Worm (Caenorhabditis elegans) whole organism, L2 larva: ENCODE data around the gene srsx-31.

Source experiments
- F13H6.1 ChIP-seq: sonication (generic microtip); optimal IDR thresholded peaks from 2 replicates; lab custom pipeline; 2016; ENCODE audit warnings: missing genetic modification characterization, missing compliant biosample characterization
- R02D3.7 ChIP-seq: fragments of 150-350 bp; optimal IDR thresholded peaks from 2 replicates; lab custom pipeline; 2014; ENCODE audit warnings: missing biosample characterization, missing genetic modification characterization
- Y55F3AM.14 ChIP-seq: fragments of 200-800 bp; sonication (Bioruptor generic); optimal IDR thresholded peaks from 2 replicates; lab custom pipeline; 2018; ENCODE audit warnings: mild to moderate bottlenecking, missing genetic modification characterization, missing compliant biosample characterization
- ZK546.5 ChIP-seq: sonication (generic microtip); optimal IDR thresholded peaks from 2 replicates; lab custom pipeline; 2017; ENCODE audit warnings: missing biosample characterization, missing genetic modification characterization
- ama-1 ChIP-seq: fragments of 150-350 bp; optimal IDR thresholded peaks from 2 replicates; lab custom pipeline; 2018; ENCODE audit warnings: inconsistent platforms
- ceh-82 ChIP-seq: fragments of 150-350 bp; optimal IDR thresholded peaks from 2 replicates; lab custom pipeline; 2014; ENCODE audit warnings: missing biosample characterization, missing genetic modification characterization
- crh-2 ChIP-seq: sonication (generic microtip); optimal IDR thresholded peaks from 2 replicates; lab custom pipeline; 2017; ENCODE audit warnings: missing biosample characterization, missing genetic modification characterization
- dmd-4 ChIP-seq: sonication (generic microtip); optimal IDR thresholded peaks from 2 replicates; lab custom pipeline; 2017; ENCODE audit warnings: missing biosample characterization, missing genetic modification characterization
- elt-1 ChIP-seq: fragments of 150-350 bp; optimal IDR thresholded peaks from 2 replicates; lab custom pipeline; 2014; ENCODE audit warnings: missing biosample characterization, missing genetic modification characterization
- elt-3 ChIP-seq: sonication (generic microtip); optimal IDR thresholded peaks from 2 replicates; lab custom pipeline; 2017; ENCODE audit warnings: missing biosample characterization, missing genetic modification characterization
- fos-1 ChIP-seq: fragments of 150-350 bp; optimal IDR thresholded peaks from 2 replicates; lab custom pipeline; 2014; ENCODE audit warnings: missing biosample characterization, missing genetic modification characterization
- gmeb-1 ChIP-seq: fragments of 150-350 bp; optimal IDR thresholded peaks from 2 replicates; lab custom pipeline; 2014; ENCODE audit warnings: missing biosample characterization, missing genetic modification characterization
- lin-39 ChIP-seq: fragments of 150-350 bp; optimal IDR thresholded peaks from 2 replicates; lab custom pipeline; 2014; ENCODE audit warnings: missing biosample characterization, missing genetic modification reagents, missing genetic modification characterization
- lsy-2 ChIP-seq, 2 experiments: fragments of 150-350 bp in 1 of 2; sonication (generic microtip) in 1 of 2; optimal IDR thresholded peaks; 2 replicates each; lab custom pipeline; 2014 to 2017; ENCODE audit warnings: missing biosample characterization in 2 of 2, missing genetic modification characterization in 2 of 2
- mab-5 ChIP-seq: fragments of 150-350 bp; optimal IDR thresholded peaks from 2 replicates; lab custom pipeline; 2014; ENCODE audit warnings: missing biosample characterization, missing genetic modification characterization
- mdl-1 ChIP-seq, 2 experiments: fragments of 150-350 bp in 1 of 2; sonication (generic microtip) in 1 of 2; optimal IDR thresholded peaks; 2 replicates each; lab custom pipeline; 2017; ENCODE audit warnings: missing biosample characterization in 2 of 2, missing genetic modification characterization in 2 of 2
- nhr-10 ChIP-seq: sonication (generic microtip); optimal IDR thresholded peaks from 2 replicates; lab custom pipeline; 2017; ENCODE audit warnings: missing biosample characterization, missing genetic modification characterization
- nhr-11 ChIP-seq: fragments of 150-350 bp; optimal IDR thresholded peaks from 2 replicates; lab custom pipeline; 2014; ENCODE audit warnings: missing biosample characterization, missing genetic modification characterization
- nhr-12 ChIP-seq: fragments of 150-350 bp; optimal IDR thresholded peaks from 2 replicates; lab custom pipeline; 2014; ENCODE audit warnings: missing biosample characterization, missing genetic modification characterization
- nhr-129 ChIP-seq: fragments of 150-350 bp; optimal IDR thresholded peaks from 2 replicates; lab custom pipeline; 2014; ENCODE audit warnings: missing biosample characterization, missing genetic modification characterization
- nhr-21 ChIP-seq: fragments of 150-350 bp; optimal IDR thresholded peaks from 2 replicates; lab custom pipeline; 2014; ENCODE audit warnings: missing biosample characterization, missing genetic modification characterization
- nhr-23 ChIP-seq: fragments of 150-350 bp; optimal IDR thresholded peaks from 2 replicates; lab custom pipeline; 2014; ENCODE audit warnings: missing biosample characterization, missing genetic modification reagents, missing genetic modification characterization
- nhr-25 ChIP-seq: fragments of 150-350 bp; sonication (generic microtip); optimal IDR thresholded peaks from 3 replicates; lab custom pipeline; 2014; ENCODE audit warnings: missing biosample characterization, missing genetic modification characterization
- nhr-77 ChIP-seq: fragments of 150-350 bp; optimal IDR thresholded peaks from 2 replicates; lab custom pipeline; 2014; ENCODE audit warnings: missing biosample characterization, missing genetic modification characterization
- skn-1 ChIP-seq: sonication (generic microtip); optimal IDR thresholded peaks from 2 replicates; lab custom pipeline; 2017; ENCODE audit warnings: missing biosample characterization, missing genetic modification characterization
- sma-9 ChIP-seq, 2 experiments: fragments of 150-350 bp in 1 of 2; sonication (generic microtip) in 1 of 2; optimal IDR thresholded peaks; 2 replicates each; lab custom pipeline; 2014 to 2016; ENCODE audit warnings: missing genetic modification characterization in 2 of 2, mild to moderate bottlenecking in 1 of 2, missing biosample characterization in 1 of 2, missing compliant biosample characterization in 1 of 2, missing genetic modification reagents in 1 of 2, moderate library complexity in 1 of 2
- snpc-4 ChIP-seq: fragments of 150-350 bp; optimal IDR thresholded peaks from 2 replicates; lab custom pipeline; 2014; ENCODE audit warnings: missing biosample characterization, missing genetic modification characterization
- unc-55 ChIP-seq: fragments of 150-350 bp; sonication (generic microtip); optimal IDR thresholded peaks from 3 replicates; lab custom pipeline; 2014; ENCODE audit warnings: missing biosample characterization, missing genetic modification reagents, missing genetic modification characterization
- unc-62 ChIP-seq: fragments of 150-350 bp; optimal IDR thresholded peaks from 2 replicates; lab custom pipeline; 2014; ENCODE audit warnings: missing biosample characterization, missing genetic modification reagents, missing genetic modification characterization
- ztf-1 ChIP-seq: fragments of 200-800 bp; sonication (Bioruptor generic); conservative IDR thresholded peaks from 2 replicates; pipeline ENCODE4 v1.3.6; 2022; ENCODE audit warnings: missing genetic modification characterization, missing compliant biosample characterization

srsx-31 gene

ce11 chrV:11223698-11224097, 31.2 kb downstream of the srsx-31 start:
- TF ChIP-seq ZK546.5 (tag; lab: Kevin White, UChicago): no peak
- no peak for TF ChIP-seq nhr-129 (tag; lab: Kevin White, UChicago)
- no peak for TF ChIP-seq dmd-4 (tag; lab: Kevin White, UChicago)
- no peak for TF ChIP-seq lin-39
- no peak for TF ChIP-seq unc-62
- TF ChIP-seq mdl-1 (tag; optimal IDR thresholded peaks at IDR 0.05; lab: Kevin White, UChicago): no peak
- no peak for TF ChIP-seq nhr-12 (tag; lab: Kevin White, UChicago)
- no peak for TF ChIP-seq nhr-10 (tag; lab: Kevin White, UChicago)
- no peak for TF ChIP-seq skn-1 (tag; lab: Kevin White, UChicago)

- no peak for TF ChIP-seq nhr-21 (tag; lab: Kevin White, UChicago)
- TF ChIP-seq elt-1 (tag; lab: Kevin White, UChicago): peak; percentile 87
Observed at ce11 chrV:11220936-11221335, 33.9 kb downstream of the srsx-31 start, which contains the start of gene T19B10.2. TSS of gene T19B10.2 (plus strand) at chrV:11221302.

- TF ChIP-seq ceh-82 (tag; lab: Kevin White, UChicago) (no peak), unc-55 (no peak), ztf-1 (GFP tag; lab: Robert Waterston, UW) (no peak), ama-1 (lab: Kevin White, UChicago) (no peak), crh-2 (tag; lab: Kevin White, UChicago) (no peak)
- TF ChIP-seq, all 48 proteins: peak for 0
Observed at ce11 chrV:11220415-11220814, 34.5 kb downstream of the srsx-31 start.

- no peak for TF ChIP-seq R02D3.7 (tag; lab: Kevin White, UChicago)
- no peak for TF ChIP-seq nhr-11
- TF ChIP-seq nhr-10 (tag; lab: Kevin White, UChicago): no peak
- TF ChIP-seq mdl-1 (tag; optimal IDR thresholded peaks at IDR 0.05; lab: Kevin White, UChicago): no peak
- TF ChIP-seq gmeb-1 (tag; lab: Kevin White, UChicago): peak; percentile 23
- TF ChIP-seq snpc-4 (tag; lab: Kevin White, UChicago): no peak
- TF ChIP-seq fos-1 (tag; lab: Kevin White, UChicago): no peak
- TF ChIP-seq nhr-129 (tag; lab: Kevin White, UChicago): peak; percentile 34
- TF ChIP-seq nhr-77 (tag; lab: Kevin White, UChicago): no peak
- TF ChIP-seq sma-9 (GFP tag; optimal IDR thresholded peaks at IDR 0.05; lab: Kevin White, UChicago): peak; percentile 24
- no peak for TF ChIP-seq sma-9 (tag; optimal IDR thresholded peaks at IDR 0.05; lab: Kevin White, UChicago)
- TF ChIP-seq crh-2 (tag; lab: Kevin White, UChicago): peak; percentile 28
Observed at ce11 chrV:11217394-11217793, 37.5 kb downstream of the srsx-31 start, which contains the start of gene cyp-29A2. TSS of gene cyp-29A2 (plus strand) at chrV:11217583.

DNA sequence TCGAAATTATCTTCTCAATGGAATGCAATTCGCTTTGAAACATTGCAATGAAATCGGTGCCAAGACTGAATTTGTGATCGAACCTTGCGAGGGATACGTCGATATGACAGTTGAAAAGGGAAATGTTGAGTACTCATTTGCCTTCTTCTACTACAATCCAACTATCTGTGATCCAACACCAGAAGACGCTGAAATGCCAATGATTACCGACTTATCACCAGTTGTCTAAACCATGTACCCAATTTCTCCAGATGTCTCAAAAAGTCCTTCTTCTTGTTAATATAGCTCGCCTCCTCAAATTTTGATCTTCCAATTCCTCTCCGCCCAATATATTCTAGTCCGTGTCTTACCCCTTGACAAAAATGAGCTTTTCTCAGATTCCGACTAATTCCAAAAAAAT, 38.7 kb downstream of the srsx-31 start:
- TF ChIP-seq dmd-4 (tag; lab: Kevin White, UChicago): no peak
- no peak for TF ChIP-seq nhr-23 (tag; lab: Kevin White, UChicago)
- TF ChIP-seq nhr-12 (tag; lab: Kevin White, UChicago): no peak
- TF ChIP-seq unc-62: no peak
- no peak for TF ChIP-seq nhr-77 (tag; lab: Kevin White, UChicago)
- TF ChIP-seq lin-39: no peak
- TF ChIP-seq F13H6.1: no peak
- TF ChIP-seq snpc-4 (tag; lab: Kevin White, UChicago): no peak
- TF ChIP-seq nhr-11: no peak
- TF ChIP-seq mdl-1 (tag; optimal IDR thresholded peaks at IDR 0.05; lab: Kevin White, UChicago): no peak
- TF ChIP-seq elt-3 (tag; lab: Kevin White, UChicago): no peak
- no peak for TF ChIP-seq lsy-2 (tag; optimal IDR thresholded peaks at IDR 0.05; lab: Kevin White, UChicago)
- no peak for TF ChIP-seq R02D3.7 (tag; lab: Kevin White, UChicago)
- TF ChIP-seq Y55F3AM.14: no peak
- TF ChIP-seq mab-5 (tag; lab: Kevin White, UChicago): no peak
- TF ChIP-seq nhr-25 (tag; lab: Kevin White, UChicago): no peak
- TF ChIP-seq, all 48 proteins: peak for 0

DNA sequence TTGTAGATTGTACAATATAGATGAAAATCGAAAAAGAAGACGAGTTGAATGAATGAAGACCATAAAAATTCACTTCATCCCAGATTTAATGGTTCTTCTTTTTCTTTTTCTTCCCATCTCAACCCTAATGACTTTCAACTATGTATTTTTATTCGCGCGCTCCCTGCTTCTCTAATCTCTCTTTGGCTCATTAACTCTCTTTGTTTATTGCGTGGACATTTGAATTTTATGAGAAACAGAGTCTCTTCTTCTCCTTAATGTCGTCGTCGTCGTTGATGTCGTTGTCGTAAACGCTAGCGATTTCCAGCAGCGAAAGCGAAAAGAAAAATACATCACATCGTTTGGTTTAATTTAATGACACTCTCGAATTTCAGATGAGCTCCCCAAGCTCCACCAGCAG, 40.3 kb downstream of the srsx-31 start:
- TF ChIP-seq nhr-77 (tag; lab: Kevin White, UChicago) (no peak), unc-62 (no peak)
- TF ChIP-seq, all 48 proteins: peak for 0
